Fruit fly (Drosophila melanogaster) whole organism, prepupa: ENCODE results near the gene COX7AL2.

ENCODE experiments used
- CG10669 ChIP-seq: fragments of 200-800 bp; sonication (Bioruptor generic); optimal IDR thresholded peaks from 3 replicates; lab custom pipeline; 2018; ENCODE audit warnings: missing biosample characterization, mild to moderate bottlenecking, missing genetic modification characterization, moderate library complexity
- CG11762 ChIP-seq: fragments of 200-800 bp; sonication (Bioruptor generic); optimal IDR thresholded peaks from 3 replicates; lab custom pipeline; 2016; ENCODE audit warnings: missing biosample characterization, missing genetic modification characterization; ENCODE audit not compliant: insufficient read depth
- CG11902 ChIP-seq: fragments of 200-800 bp; sonication (Bioruptor generic); optimal IDR thresholded peaks from 3 replicates; lab custom pipeline; 2016; ENCODE audit warnings: missing biosample characterization, missing genetic modification characterization
- CG15336 ChIP-seq: fragments of 200-800 bp; sonication (Bioruptor generic); IDR thresholded peaks from 2 replicates; pipeline ENCODE4 v1.3.6; 2022; ENCODE audit warnings: missing biosample characterization, missing genetic modification characterization
- CG1621 ChIP-seq: fragments of 200-800 bp; sonication (Bioruptor generic); optimal IDR thresholded peaks from 3 replicates; lab custom pipeline; 2018; ENCODE audit warnings: missing biosample characterization, mild to moderate bottlenecking, missing genetic modification characterization
- CG16779 ChIP-seq: fragments of 200-800 bp; sonication (Bioruptor generic); optimal IDR thresholded peaks from 3 replicates; lab custom pipeline; 2017; ENCODE audit warnings: missing biosample characterization, mild to moderate bottlenecking, missing genetic modification characterization
- CG31627 ChIP-seq: fragments of 200-800 bp; sonication (Bioruptor generic); optimal IDR thresholded peaks from 3 replicates; lab custom pipeline; 2016; ENCODE audit warnings: missing biosample characterization, missing genetic modification characterization
- CG32006 ChIP-seq: fragments of 200-800 bp; sonication (Bioruptor generic); optimal IDR thresholded peaks from 3 replicates; lab custom pipeline; 2017; ENCODE audit warnings: missing biosample characterization, mild to moderate bottlenecking, missing genetic modification characterization
- CG34406 ChIP-seq: fragments of 200-800 bp; sonication (Bioruptor generic); optimal IDR thresholded peaks from 3 replicates; lab custom pipeline; 2016; ENCODE audit warnings: missing biosample characterization, missing genetic modification characterization
- CG3919 ChIP-seq: fragments of 200-800 bp; sonication (Bioruptor generic); optimal IDR thresholded peaks from 3 replicates; lab custom pipeline; 2016; ENCODE audit warnings: missing biosample characterization, missing genetic modification characterization
- CG6163 ChIP-seq: fragments of 200-800 bp; sonication (Bioruptor generic); IDR thresholded peaks from 3 replicates; pipeline ENCODE4 v1.3.6; 2022; ENCODE audit warnings: missing biosample characterization, missing genetic modification characterization
- CG6276 ChIP-seq: fragments of 200-800 bp; sonication (Bioruptor generic); optimal IDR thresholded peaks from 2 replicates; lab custom pipeline; 2017; ENCODE audit warnings: missing biosample characterization, mild to moderate bottlenecking, missing genetic modification characterization
- CG6792 ChIP-seq: fragments of 200-800 bp; sonication (Bioruptor generic); optimal IDR thresholded peaks from 3 replicates; lab custom pipeline; 2016; ENCODE audit warnings: missing biosample characterization, missing genetic modification characterization
- CG6854 ChIP-seq: fragments of 200-800 bp; sonication (Bioruptor generic); optimal IDR thresholded peaks from 2 replicates; lab custom pipeline; 2017; ENCODE audit warnings: missing biosample characterization, mild to moderate bottlenecking, missing genetic modification characterization
- CG8119 ChIP-seq: fragments of 200-800 bp; sonication (Bioruptor generic); IDR thresholded peaks from 3 replicates; pipeline ENCODE4 v1.3.6; 2022; ENCODE audit warnings: missing biosample characterization, missing genetic modification characterization
- CG8319 ChIP-seq: fragments of 200-800 bp; sonication (Bioruptor generic); optimal IDR thresholded peaks from 3 replicates; lab custom pipeline; 2016; ENCODE audit warnings: missing biosample characterization, missing genetic modification characterization
- CG8632 ChIP-seq: fragments of 200-800 bp; sonication (Bioruptor generic); optimal IDR thresholded peaks from 3 replicates; lab custom pipeline; 2016; ENCODE audit warnings: missing biosample characterization, missing genetic modification characterization
- Eip78C ChIP-seq: fragments of 200-800 bp; sonication (Bioruptor generic); peaks from one replicate; lab custom pipeline; 2016; ENCODE audit warnings: missing biosample characterization, missing genetic modification characterization
- Eip93F ChIP-seq: fragments of 200-800 bp; sonication (Bioruptor generic); optimal IDR thresholded peaks from 2 replicates; lab custom pipeline; 2016; ENCODE audit warnings: missing biosample characterization, mild to moderate bottlenecking, missing genetic modification characterization
- Ets21C ChIP-seq: fragments of 200-800 bp; sonication (Bioruptor generic); optimal IDR thresholded peaks from 3 replicates; lab custom pipeline; 2016; ENCODE audit warnings: missing biosample characterization, missing genetic modification characterization
- Ets96B ChIP-seq: fragments of 200-800 bp; optimal IDR thresholded peaks from 2 replicates; lab custom pipeline; 2019; ENCODE audit warnings: missing biosample characterization, mild to moderate bottlenecking, missing genetic modification characterization, moderate library complexity
- Gug ChIP-seq: fragments of 200-800 bp; sonication (Bioruptor generic); IDR thresholded peaks from 2 replicates; pipeline ENCODE4 v1.3.6; 2022; ENCODE audit warnings: missing biosample characterization, missing genetic modification characterization
- Hr38 ChIP-seq: sonication (Bioruptor generic); optimal IDR thresholded peaks from 2 replicates; lab custom pipeline; 2016; ENCODE audit warnings: missing biosample characterization, missing genetic modification characterization
- Hr39 ChIP-seq: fragments of 200-800 bp; sonication (Bioruptor generic); optimal IDR thresholded peaks from 2 replicates; lab custom pipeline; 2016; ENCODE audit warnings: missing biosample characterization, missing genetic modification characterization
- Lpt ChIP-seq: fragments of 200-800 bp; sonication (Bioruptor generic); optimal IDR thresholded peaks from 3 replicates; lab custom pipeline; 2016; ENCODE audit warnings: missing biosample characterization, missing genetic modification characterization
- Smox ChIP-seq: fragments of 200-800 bp; sonication (Bioruptor generic); optimal IDR thresholded peaks from 3 replicates; lab custom pipeline; 2016; ENCODE audit warnings: missing biosample characterization, missing genetic modification characterization
- Sox102F ChIP-seq: fragments of 200-800 bp; sonication (Bioruptor generic); optimal IDR thresholded peaks from 2 replicates; lab custom pipeline; 2016; ENCODE audit warnings: missing biosample characterization, mild to moderate bottlenecking, missing genetic modification characterization
- Sox15 ChIP-seq: fragments of 200-800 bp; sonication (Bioruptor generic); optimal IDR thresholded peaks from 3 replicates; lab custom pipeline; 2016; ENCODE audit warnings: missing biosample characterization, missing genetic modification characterization
- achi ChIP-seq: fragments of 200-800 bp; sonication (Bioruptor generic); optimal IDR thresholded peaks from 3 replicates; lab custom pipeline; 2016; ENCODE audit warnings: missing biosample characterization, missing genetic modification characterization
- acj6 ChIP-seq: fragments of 200-800 bp; sonication (Bioruptor generic); optimal IDR thresholded peaks from 3 replicates; lab custom pipeline; 2016; ENCODE audit warnings: missing biosample characterization, missing genetic modification characterization
- cyc ChIP-seq: fragments of 200-800 bp; sonication (Bioruptor generic); optimal IDR thresholded peaks from 3 replicates; lab custom pipeline; 2016; ENCODE audit warnings: missing biosample characterization, missing genetic modification characterization
- dac ChIP-seq: fragments of 200-800 bp; sonication (Bioruptor generic); optimal IDR thresholded peaks from 2 replicates; lab custom pipeline; 2017; ENCODE audit warnings: missing biosample characterization, mild to moderate bottlenecking, missing genetic modification characterization
- dsx ChIP-seq: fragments of 200-800 bp; optimal IDR thresholded peaks from 3 replicates; lab custom pipeline; 2019; ENCODE audit warnings: missing biosample characterization, mild to moderate bottlenecking, missing genetic modification characterization, moderate library complexity; ENCODE audit not compliant: poor library complexity, severe bottlenecking
- eg ChIP-seq: fragments of 200-800 bp; sonication (Bioruptor generic); IDR thresholded peaks from 3 replicates; pipeline ENCODE4 v1.3.6; 2022; ENCODE audit warnings: missing biosample characterization, missing genetic modification characterization
- esn ChIP-seq: fragments of 200-800 bp; sonication (Bioruptor generic); optimal IDR thresholded peaks from 2 replicates; lab custom pipeline; 2016; ENCODE audit warnings: missing biosample characterization, mild to moderate bottlenecking, missing genetic modification characterization, moderate library complexity
- fd59A ChIP-seq: fragments of 200-800 bp; sonication (Bioruptor generic); optimal IDR thresholded peaks from 2 replicates; lab custom pipeline; 2017; ENCODE audit warnings: missing biosample characterization, mild to moderate bottlenecking, missing genetic modification characterization, missing genetic modification reagents
- fd85E ChIP-seq: fragments of 200-800 bp; sonication (Bioruptor generic); optimal IDR thresholded peaks from 3 replicates; lab custom pipeline; 2016; ENCODE audit warnings: missing biosample characterization, missing genetic modification characterization
- lz ChIP-seq: fragments of 200-800 bp; sonication (Bioruptor generic); optimal IDR thresholded peaks from 3 replicates; lab custom pipeline; 2016; ENCODE audit warnings: missing biosample characterization, missing genetic modification characterization
- net ChIP-seq: fragments of 200-800 bp; sonication (Bioruptor generic); optimal IDR thresholded peaks from 3 replicates; lab custom pipeline; 2016; ENCODE audit warnings: missing biosample characterization, missing genetic modification characterization
- salr ChIP-seq, 2 experiments: fragments of 200-800 bp; sonication (Bioruptor generic); optimal IDR thresholded peaks; 3 replicates each; lab custom pipeline; 2016 to 2018; ENCODE audit warnings: missing biosample characterization in 2 of 2, missing genetic modification characterization in 2 of 2, mild to moderate bottlenecking in 1 of 2
- spab ChIP-seq: fragments of 200-800 bp; sonication (Bioruptor generic); optimal IDR thresholded peaks from 2 replicates; lab custom pipeline; 2017; ENCODE audit warnings: missing biosample characterization, mild to moderate bottlenecking, missing genetic modification characterization, missing genetic modification reagents
- topi ChIP-seq: fragments of 200-800 bp; sonication (Bioruptor generic); optimal IDR thresholded peaks from 3 replicates; lab custom pipeline; 2016; ENCODE audit warnings: missing biosample characterization, missing genetic modification characterization
- vri ChIP-seq: fragments of 200-800 bp; sonication (Bioruptor generic); optimal IDR thresholded peaks from 3 replicates; lab custom pipeline; 2016; ENCODE audit warnings: missing biosample characterization, mild to moderate bottlenecking, missing genetic modification characterization

Gene COX7AL2

DNA sequence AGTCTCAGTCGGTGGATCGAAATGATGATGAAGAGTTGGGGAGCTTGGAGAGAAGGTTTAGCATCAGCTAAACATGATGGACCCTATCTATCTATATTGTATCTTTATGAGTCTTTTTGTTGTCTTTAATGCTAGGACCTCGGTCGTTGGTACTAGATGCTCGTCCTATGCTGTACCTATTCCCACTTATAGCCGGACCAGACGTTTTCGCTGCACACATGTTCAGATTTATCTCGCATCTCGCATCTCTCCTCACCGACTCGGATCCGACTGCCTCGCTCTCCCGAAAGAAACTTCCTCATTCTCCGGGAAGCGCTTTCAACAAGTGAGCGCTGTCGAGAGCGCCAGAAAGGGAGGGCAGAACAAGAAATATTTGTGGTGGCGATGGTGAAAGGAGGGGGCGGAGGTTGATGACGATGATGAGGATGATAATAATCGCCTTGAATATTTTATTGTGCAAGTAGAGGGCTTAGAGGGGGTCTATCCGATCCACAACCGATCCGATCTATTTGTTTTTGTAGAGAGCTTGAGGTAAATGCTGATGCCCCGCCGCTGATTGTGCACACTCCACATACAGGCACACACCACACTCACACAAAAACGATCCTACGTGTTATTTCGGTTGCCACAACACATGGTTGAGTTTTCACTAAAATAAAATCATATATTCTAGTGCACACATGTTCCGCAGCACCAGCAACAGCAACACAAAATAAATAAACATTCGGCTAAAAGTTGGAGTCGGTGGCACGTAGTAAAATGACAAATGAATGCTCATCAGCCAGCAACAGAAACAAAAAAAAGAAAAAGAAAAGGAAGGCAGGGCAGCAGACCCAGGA lies 34.8 kb downstream of the COX7AL2 start (continued):
- TF ChIP-seq esn (no peak), CG15336 (peak; percentile 67), fd85E (GFP tag; lab: Kevin White, UChicago) (no peak), dsx (peak; percentile 45), Ets21C (GFP tag; lab: Kevin White, UChicago) (no peak), salr (GFP tag; optimal IDR thresholded peaks at IDR 0.05; lab: Kevin White, UChicago) (peak; percentile 20 to 36), CG31627 (GFP tag; lab: Kevin White, UChicago) (no peak), CG6163 (GFP tag; lab: Robert Waterston, UW) (peak; percentile 68), Eip78C (GFP tag; lab: Kevin White, UChicago) (peak; percentile 90), Eip93F (GFP tag; lab: Kevin White, UChicago) (no peak), CG16779 (peak; percentile 13), vri (no peak), Smox (GFP tag; lab: Kevin White, UChicago) (no peak), spab (GFP tag; lab: Kevin White, UChicago) (peak; percentile 65), CG10669 (GFP tag; lab: Kevin White, UChicago) (peak; percentile 66), CG3919 (GFP tag; lab: Kevin White, UChicago) (peak; percentile 74), topi (peak; percentile 17)

DNA sequence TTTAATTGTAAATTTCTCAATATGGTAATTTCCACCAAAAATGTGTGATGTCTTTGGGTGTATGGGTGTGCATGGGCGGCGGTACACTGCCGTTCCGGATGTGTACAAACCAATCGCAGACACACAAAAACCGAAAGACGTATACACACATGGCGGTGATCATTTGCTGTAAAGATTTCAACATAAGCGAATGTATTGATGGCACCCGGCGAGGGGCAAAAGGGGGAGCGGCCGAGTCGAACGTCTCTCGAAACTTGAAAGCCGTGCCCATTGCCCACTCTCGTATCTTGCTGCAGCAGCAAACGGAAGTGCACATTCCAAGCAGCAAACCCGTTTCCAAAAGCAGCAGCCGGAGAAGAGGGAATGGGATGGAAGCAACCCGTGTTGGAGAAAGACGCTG lies 35.4 kb downstream of the COX7AL2 start:
- TF ChIP-seq eg (GFP tag; lab: Robert Waterston, UW), result peak; percentile 27; the same call in 1 of the 3 replicates
- no peak for TF ChIP-seq cyc (GFP tag; lab: Kevin White, UChicago)
- TF ChIP-seq Sox102F (GFP tag; lab: Kevin White, UChicago), result no peak
- TF ChIP-seq CG3919 (GFP tag; lab: Kevin White, UChicago), result no peak
- no peak for TF ChIP-seq CG6792 (GFP tag; lab: Kevin White, UChicago)
- peak; percentile 69 for TF ChIP-seq CG6854 (GFP tag; lab: Kevin White, UChicago)
- peak; percentile 70 for TF ChIP-seq Lpt (GFP tag; lab: Kevin White, UChicago)

DNA sequence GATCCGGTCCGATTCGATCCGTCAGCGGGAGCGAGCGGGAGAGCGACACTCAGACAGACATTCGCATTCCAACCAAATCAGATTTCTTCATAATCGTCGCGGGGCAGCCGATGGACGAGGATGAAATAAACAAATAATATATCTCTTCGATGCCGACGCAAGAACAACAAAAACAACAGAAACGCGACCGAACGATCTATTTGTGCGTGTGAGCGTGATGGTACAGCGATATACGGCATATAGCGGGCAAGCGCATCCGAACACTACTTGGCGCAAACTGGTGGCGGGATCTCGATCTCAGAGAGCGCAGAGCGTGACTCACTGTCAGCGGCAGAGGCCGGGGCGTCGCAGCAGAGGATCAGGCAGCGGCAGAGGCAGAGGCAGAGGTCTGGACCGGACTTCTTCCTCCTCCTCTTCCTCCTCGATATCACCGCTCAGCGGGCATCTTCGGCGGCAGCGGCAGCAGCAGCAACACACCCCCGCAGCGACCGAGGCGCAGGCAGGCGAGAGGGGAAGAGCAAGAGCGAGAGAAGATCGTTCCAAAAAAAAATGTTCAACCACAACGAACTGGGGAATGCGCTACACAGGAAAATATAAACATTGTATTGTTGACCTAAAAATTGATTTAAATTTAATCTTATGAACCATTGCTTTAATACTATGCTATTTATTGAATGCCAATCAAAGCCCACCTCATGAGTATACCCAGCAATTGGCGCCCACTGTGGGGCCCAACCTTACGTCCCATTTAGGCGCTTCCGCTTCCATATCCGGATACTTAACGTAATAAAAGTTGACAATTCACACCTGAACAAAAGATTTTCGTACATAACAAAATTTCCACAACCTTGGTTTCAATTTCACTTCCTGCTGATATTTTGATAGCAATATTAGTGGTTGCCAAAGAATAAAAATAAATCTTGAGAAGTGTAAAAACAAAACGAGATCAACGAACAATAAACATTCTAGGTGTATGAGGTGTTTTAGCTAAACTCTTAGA lies 36.2 kb downstream of the COX7AL2 start:
- TF ChIP-seq CG32006 (GFP tag; lab: Kevin White, UChicago), result peak; percentile 86
- peak; percentile 40 for TF ChIP-seq achi (GFP tag; lab: Kevin White, UChicago)
- TF ChIP-seq Hr38, result no peak
- peak; percentile 40 for TF ChIP-seq Ets96B
- peak; percentile 84 for TF ChIP-seq esn
- TF ChIP-seq CG8119 (GFP tag; lab: Robert Waterston, UW), result no peak
- no peak for TF ChIP-seq dac (GFP tag; lab: Kevin White, UChicago)
- peak; percentile 17 for TF ChIP-seq CG6276
- TF ChIP-seq lz (GFP tag; lab: Kevin White, UChicago), result peak; percentile 76
- TF ChIP-seq Gug (GFP tag; lab: Robert Waterston, UW), result peak; percentile 46
- peak; percentile 24 for TF ChIP-seq CG8319
- TF ChIP-seq salr (GFP tag; optimal IDR thresholded peaks at IDR 0.05; lab: Kevin White, UChicago), result peak; percentile 31 to 78
- TF ChIP-seq Smox (GFP tag; lab: Kevin White, UChicago), result peak; percentile 48
- TF ChIP-seq CG6792 (GFP tag; lab: Kevin White, UChicago), result peak; percentile 61
- TF ChIP-seq CG31627 (GFP tag; lab: Kevin White, UChicago), result peak; percentile 69
- TF ChIP-seq net (GFP tag; lab: Kevin White, UChicago), result peak; percentile 53
- TF ChIP-seq CG6854 (GFP tag; lab: Kevin White, UChicago), result peak; percentile 78
- TF ChIP-seq CG34406 (GFP tag; lab: Kevin White, UChicago), result peak; percentile 46
- TF ChIP-seq CG8632, result peak; percentile 53
- TF ChIP-seq spab (GFP tag; lab: Kevin White, UChicago), result peak; percentile 66
- TF ChIP-seq Sox15 (GFP tag; lab: Kevin White, UChicago), result peak; percentile 49
- TF ChIP-seq Lpt (GFP tag; lab: Kevin White, UChicago), result no peak
- TF ChIP-seq CG11902, result peak; percentile 57
- no peak for TF ChIP-seq CG16779
- TF ChIP-seq CG1621 (tag; lab: Kevin White, UChicago), result peak; percentile 48
- peak; percentile 59 for TF ChIP-seq fd59A (GFP tag; lab: Kevin White, UChicago)
- peak; percentile 73 for TF ChIP-seq Hr39 (GFP tag; lab: Kevin White, UChicago)
- peak; percentile 34 for TF ChIP-seq CG11762 (GFP tag; lab: Kevin White, UChicago)
- TF ChIP-seq CG15336, result peak; percentile 8; the same call in 1 of the 2 replicates
- peak; percentile 63 for TF ChIP-seq acj6 (GFP tag; lab: Kevin White, UChicago)
